Fruit fly (Drosophila melanogaster): Measurements from ENCODE around the gene CG8773.

Gene CG8773

DNA sequence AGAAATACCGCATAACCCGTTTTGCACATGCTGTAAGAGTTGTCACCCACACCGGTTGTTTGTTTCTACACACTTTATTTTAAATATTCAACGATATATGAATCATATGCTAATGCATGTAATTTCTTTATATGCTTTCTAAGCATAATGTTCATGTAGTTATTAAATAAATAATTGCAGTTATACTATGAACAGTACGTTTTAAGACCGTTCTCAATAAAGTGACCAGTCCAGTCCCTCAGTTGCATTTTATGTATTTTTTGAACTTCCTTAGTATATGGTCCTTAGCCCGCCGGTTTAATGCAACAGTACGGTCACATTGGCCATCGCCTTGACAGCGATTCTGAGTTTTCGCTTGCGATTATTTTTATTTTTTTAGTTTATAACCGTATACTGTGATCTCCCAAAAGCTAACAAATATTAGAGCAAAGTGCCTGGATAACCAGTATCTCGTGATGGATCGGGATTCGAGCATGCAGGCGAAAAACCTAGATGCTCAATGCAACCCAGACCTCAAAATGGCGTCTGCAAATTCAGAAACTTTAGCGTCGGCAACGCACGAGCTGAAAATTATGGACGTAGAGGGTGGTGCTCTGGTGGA, 30.4 kb upstream of the CG8773 start, which contains the start of gene Ravus (continued):
- no peak for TF ChIP-seq pros (GFP tag; optimal IDR thresholded peaks at IDR 0.05)
- TF ChIP-seq CG4730 (GFP tag; IDR thresholded peaks at IDR 0.05) = no peak
- TF ChIP-seq CG9727 (GFP tag; optimal IDR thresholded peaks at IDR 0.05) = peak; percentile 31
- no peak for TF ChIP-seq CG4282 (GFP tag; optimal IDR thresholded peaks at IDR 0.05)
- TF ChIP-seq CG4424 (GFP tag; optimal IDR thresholded peaks at IDR 0.05) = peak; percentile 34
- TF ChIP-seq trh (GFP tag; optimal IDR thresholded peaks at IDR 0.05) = no peak
- peak; percentile 50 for TF ChIP-seq HLH54F (GFP tag; optimal IDR thresholded peaks at IDR 0.05)
- TF ChIP-seq slbo (GFP tag; IDR thresholded peaks at IDR 0.05) = peak; percentile 67
- no peak for TF ChIP-seq CG10543 (GFP tag; optimal IDR thresholded peaks at IDR 0.05)
- no peak for TF ChIP-seq CG18764 (GFP tag; optimal IDR thresholded peaks at IDR 0.05)
- peak; percentile 22; the same call in 1 of the 2 replicates for TF ChIP-seq Ravus (GFP tag; IDR thresholded peaks at IDR 0.05)
- peak; percentile 33 for TF ChIP-seq pum (GFP tag; optimal IDR thresholded peaks at IDR 0.05)
- TF ChIP-seq CG8765 (GFP tag; IDR thresholded peaks at IDR 0.05) = no peak
- no peak for TF ChIP-seq CG11560 (tag; IDR thresholded peaks at IDR 0.05)
- no peak for TF ChIP-seq CG11093 (GFP tag; IDR thresholded peaks at IDR 0.05)
- TF ChIP-seq Spps (tag; optimal IDR thresholded peaks at IDR 0.05) = no peak
- TF ChIP-seq org-1 (GFP tag; optimal IDR thresholded peaks at IDR 0.05) = no peak
- TF ChIP-seq dpn (GFP tag; optimal IDR thresholded peaks at IDR 0.05) = peak; percentile 32 to 51
- TF ChIP-seq Sry-δ (GFP tag; optimal IDR thresholded peaks at IDR 0.05) = peak; percentile 37
- peak; percentile 56 for TF ChIP-seq pho (GFP tag; optimal IDR thresholded peaks at IDR 0.05)
- TF ChIP-seq Max (GFP tag; optimal IDR thresholded peaks at IDR 0.05) = peak; percentile 50
- TF ChIP-seq CG9797 (GFP tag; optimal IDR thresholded peaks at IDR 0.05) = peak; percentile 92
- peak; percentile 34 for TF ChIP-seq CG9437 (GFP tag; optimal IDR thresholded peaks at IDR 0.05)
- TF ChIP-seq Sox100B (GFP tag; optimal IDR thresholded peaks at IDR 0.05) = no peak
- TF ChIP-seq HLH3B (GFP tag; IDR thresholded peaks at IDR 0.05) = no peak; the same call in 1 of the 2 replicates
- 0 out of 2 replicates have a peak, but pooled peaks have one; percentile 19 for TF ChIP-seq vvl (GFP tag; IDR thresholded peaks at IDR 0.05)
- TF ChIP-seq CG3995 (GFP tag; optimal IDR thresholded peaks at IDR 0.05) = peak; percentile 61
- no peak for TF ChIP-seq caup (GFP tag; optimal IDR thresholded peaks at IDR 0.05; ENCODE audit: severe bottlenecking)
- TF ChIP-seq klu (GFP tag; IDR thresholded peaks at IDR 0.05) = no peak
- TF ChIP-seq CG10979 (tag; optimal IDR thresholded peaks at IDR 0.05) = peak; percentile 14
- TF ChIP-seq CG4854 (GFP tag; optimal IDR thresholded peaks at IDR 0.05) = peak; percentile 28
- peak; percentile 4 for TF ChIP-seq lbe (GFP tag; optimal IDR thresholded peaks at IDR 0.05)
- peak; percentile 24 for TF ChIP-seq Usf (GFP tag; optimal IDR thresholded peaks at IDR 0.05)
- peak; percentile 61 for TF ChIP-seq CG10267 (tag; optimal IDR thresholded peaks at IDR 0.05)
- peak; percentile 29 for TF ChIP-seq dmrt11E (tag; optimal IDR thresholded peaks at IDR 0.05)
- TF ChIP-seq her (GFP tag; optimal IDR thresholded peaks at IDR 0.05) = no peak
- TF ChIP-seq CG32767 (GFP tag; IDR thresholded peaks at IDR 0.05) = no peak
- peak; percentile 51 for TF ChIP-seq Xbp1 (GFP tag; optimal IDR thresholded peaks at IDR 0.05)
- peak; percentile 72 for TF ChIP-seq CG12659 (GFP tag; optimal IDR thresholded peaks at IDR 0.05)
- TF ChIP-seq ase (GFP tag; IDR thresholded peaks at IDR 0.05) = no peak
- no peak for TF ChIP-seq CG14965 (GFP tag; optimal IDR thresholded peaks at IDR 0.05; ENCODE audit: borderline replicate concordance)
- no peak for TF ChIP-seq salm (tag; optimal IDR thresholded peaks at IDR 0.05)
- TF ChIP-seq Ssrp (tag; optimal IDR thresholded peaks at IDR 0.05) = peak; percentile 40
- TF ChIP-seq Ptx1 (GFP tag; IDR thresholded peaks at IDR 0.05) = peak; percentile 40; the same call in 1 of the 2 replicates
- no peak for TF ChIP-seq emc (GFP tag; optimal IDR thresholded peaks at IDR 0.05)
- 0 out of 3 replicates have a peak, but pooled peaks have one; percentile 40 for TF ChIP-seq CG34422 (GFP tag; IDR thresholded peaks at IDR 0.05)
- no peak for TF ChIP-seq Doc3 (GFP tag; IDR thresholded peaks at IDR 0.05; ENCODE audit: partially characterized antibody)
- TF ChIP-seq Abd-B (GFP tag; optimal IDR thresholded peaks at IDR 0.05) = peak; percentile 82
- no peak for TF ChIP-seq jigr1 (GFP tag; IDR thresholded peaks at IDR 0.05)
- TF ChIP-seq ci (GFP tag; IDR thresholded peaks at IDR 0.05) = no peak
- peak; percentile 13 for TF ChIP-seq CG16815 (GFP tag; optimal IDR thresholded peaks at IDR 0.05)

Measured in whole organism, embryonic.